Worm (Caenorhabditis elegans): ENCODE results near the gene W02B3.7.

- no peak for TF ChIP-seq ets-7 (tag; optimal IDR thresholded peaks at IDR 0.05)
- TF ChIP-seq flt-1 (GFP tag; IDR thresholded peaks at IDR 0.05): no peak
- no peak for TF ChIP-seq ceh-13 (GFP tag; optimal IDR thresholded peaks at IDR 0.05)
- TF ChIP-seq tra-4 (tag; optimal IDR thresholded peaks at IDR 0.05): no peak
- TF ChIP-seq sea-1 (GFP tag; conservative IDR thresholded peaks at IDR 0.05): no peak
- TF ChIP-seq ama-1 (optimal IDR thresholded peaks at IDR 0.05): no peak
- no peak for TF ChIP-seq ceh-36 (tag; optimal IDR thresholded peaks at IDR 0.05)
- TF ChIP-seq hmg-4 (GFP tag; optimal IDR thresholded peaks at IDR 0.05): no peak
- TF ChIP-seq F13C5.2 (tag; optimal IDR thresholded peaks at IDR 0.05): no peak
- TF ChIP-seq tbx-37 (GFP tag; conservative IDR thresholded peaks at IDR 0.05): no peak
- TF ChIP-seq scrt-1 (GFP tag; IDR thresholded peaks at IDR 0.05): no peak
- no peak for TF ChIP-seq B0310.2 (tag; optimal IDR thresholded peaks at IDR 0.05)
- no peak for TF ChIP-seq aly-1 (tag; optimal IDR thresholded peaks at IDR 0.05)
- no peak for TF ChIP-seq pes-1 (GFP tag; IDR thresholded peaks at IDR 0.05)
Observed at ce11 chrIII:641759-642158, 50.1 kb downstream of the W02B3.7 start, which contains the start of gene W06E11.1.
